Fruit fly (Drosophila melanogaster) whole organism, adult: Measurements from ENCODE around the gene RpL30.

ENCODE experiments used
- CG11617 ChIP-seq: fragments of 200-800 bp; sonication (Bioruptor generic); optimal IDR thresholded peaks from 2 replicates; lab custom pipeline; 2017; ENCODE audit warnings: mild to moderate bottlenecking, missing biosample characterization, missing genetic modification reagents, missing genetic modification characterization
- CG12768 ChIP-seq: fragments of 200-800 bp; sonication (Bioruptor generic); optimal IDR thresholded peaks from 2 replicates; lab custom pipeline; 2017; ENCODE audit warnings: missing biosample characterization, missing genetic modification characterization, mild to moderate bottlenecking, moderate library complexity, missing genetic modification reagents
- CG14711 ChIP-seq: fragments of 200-800 bp; sonication (Bioruptor generic); optimal IDR thresholded peaks from 2 replicates; lab custom pipeline; 2018; ENCODE audit warnings: missing biosample characterization, mild to moderate bottlenecking, missing genetic modification characterization, moderate library complexity
- CG1620 ChIP-seq: fragments of 200-800 bp; sonication (Bioruptor generic); optimal IDR thresholded peaks from 2 replicates; lab custom pipeline; 2016; ENCODE audit warnings: missing biosample characterization, missing genetic modification characterization
- CG33017 ChIP-seq: fragments of 200-800 bp; sonication (Bioruptor generic); optimal IDR thresholded peaks from 2 replicates; lab custom pipeline; 2018; ENCODE audit warnings: missing biosample characterization, mild to moderate bottlenecking, missing genetic modification characterization, moderate library complexity
- CG5204 ChIP-seq: fragments of 200-800 bp; sonication (Bioruptor generic); optimal IDR thresholded peaks from 2 replicates; lab custom pipeline; 2016; ENCODE audit warnings: missing biosample characterization, missing genetic modification characterization
- CG7045 ChIP-seq: fragments of 200-800 bp; sonication (Bioruptor generic); optimal IDR thresholded peaks from 2 replicates; lab custom pipeline; 2017; ENCODE audit warnings: missing biosample characterization, mild to moderate bottlenecking, missing genetic modification characterization
- CG7101 ChIP-seq: fragments of 200-800 bp; sonication (Bioruptor generic); optimal IDR thresholded peaks from 2 replicates; lab custom pipeline; 2018; ENCODE audit warnings: missing biosample characterization, mild to moderate bottlenecking, missing genetic modification characterization, moderate library complexity
- Clk ChIP-seq: fragments of 200-800 bp; sonication (Bioruptor generic); optimal IDR thresholded peaks from 2 replicates; lab custom pipeline; 2017; ENCODE audit warnings: missing biosample characterization, missing genetic modification characterization
- Crg-1 ChIP-seq: fragments of 200-800 bp; sonication (Bioruptor generic); optimal IDR thresholded peaks from 2 replicates; lab custom pipeline; 2016; ENCODE audit warnings: missing biosample characterization, missing genetic modification characterization
- Hr96 ChIP-seq: fragments of 200-800 bp; sonication (Bioruptor generic); optimal IDR thresholded peaks from 2 replicates; lab custom pipeline; 2016; ENCODE audit warnings: missing biosample characterization, missing genetic modification characterization
- Mnt ChIP-seq: fragments of 200-800 bp; sonication (Bioruptor generic); optimal IDR thresholded peaks from 2 replicates; lab custom pipeline; 2016; ENCODE audit warnings: missing biosample characterization, mild to moderate bottlenecking, missing genetic modification characterization
- bab1 ChIP-seq: fragments of 200-800 bp; sonication (Bioruptor generic); optimal IDR thresholded peaks from 3 replicates; lab custom pipeline; 2019; ENCODE audit warnings: missing biosample characterization, mild to moderate bottlenecking, missing genetic modification characterization, moderate library complexity
- cic ChIP-seq: fragments of 200-800 bp; sonication (Bioruptor generic); optimal IDR thresholded peaks from 2 replicates; lab custom pipeline; 2017; ENCODE audit warnings: missing biosample characterization, mild to moderate bottlenecking, missing genetic modification characterization, moderate library complexity
- cnc ChIP-seq, 2 experiments: fragments of >200 bp; optimal IDR thresholded peaks; 2 replicates each; lab custom pipeline; 2017
- kay ChIP-seq: fragments of 200-800 bp; sonication (Bioruptor generic); peaks from one replicate; lab custom pipeline; 2016; ENCODE audit warnings: missing biosample characterization, missing genetic modification characterization, borderline replicate concordance
- ovo ChIP-seq: fragments of 200-800 bp; sonication (Bioruptor generic); optimal IDR thresholded peaks from 2 replicates; lab custom pipeline; 2016; ENCODE audit warnings: missing biosample characterization, missing genetic modification characterization
- pad ChIP-seq: fragments of 200-800 bp; sonication (Bioruptor generic); optimal IDR thresholded peaks from 3 replicates; lab custom pipeline; 2017; ENCODE audit warnings: missing biosample characterization, missing genetic modification characterization, mild to moderate bottlenecking, moderate library complexity, missing genetic modification reagents
- tj ChIP-seq: fragments of 200-800 bp; sonication (Bioruptor generic); optimal IDR thresholded peaks from 3 replicates; lab custom pipeline; 2017; ENCODE audit warnings: missing biosample characterization, mild to moderate bottlenecking, missing genetic modification characterization, moderate library complexity
- toe ChIP-seq: fragments of 200-800 bp; sonication (Bioruptor generic); optimal IDR thresholded peaks from 2 replicates; lab custom pipeline; 2016; ENCODE audit warnings: missing biosample characterization, missing genetic modification characterization

The RpL30 gene

DNA sequence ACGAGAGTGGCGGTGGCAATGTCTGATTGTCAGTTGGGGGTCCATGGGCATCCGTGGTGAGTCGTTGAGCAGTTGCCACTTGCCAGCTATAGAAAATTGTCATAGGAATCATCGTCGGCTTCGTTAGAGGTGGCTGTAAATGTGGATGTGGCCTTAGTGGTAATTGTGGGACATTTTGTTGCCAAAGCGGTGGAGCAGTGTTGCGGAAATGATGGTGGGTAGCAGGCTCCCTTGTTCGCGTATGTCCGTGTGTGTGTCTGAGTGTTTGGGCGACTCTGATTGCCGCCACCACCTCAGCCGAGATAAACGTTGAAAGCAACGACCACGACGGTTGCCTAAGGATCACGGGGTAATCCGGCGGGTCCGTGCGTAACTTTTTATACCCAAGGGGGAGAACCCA, 8.0 kb upstream of the RpL30 start:
- TF ChIP-seq CG11617 (GFP tag; lab: Kevin White, UChicago) (no peak), Crg-1 (GFP tag; lab: Kevin White, UChicago) (no peak), CG33017 (tag; lab: Kevin White, UChicago) (no peak), CG12768 (GFP tag; lab: Kevin White, UChicago) (no peak), CG5204 (GFP tag; lab: Kevin White, UChicago) (no peak)

DNA sequence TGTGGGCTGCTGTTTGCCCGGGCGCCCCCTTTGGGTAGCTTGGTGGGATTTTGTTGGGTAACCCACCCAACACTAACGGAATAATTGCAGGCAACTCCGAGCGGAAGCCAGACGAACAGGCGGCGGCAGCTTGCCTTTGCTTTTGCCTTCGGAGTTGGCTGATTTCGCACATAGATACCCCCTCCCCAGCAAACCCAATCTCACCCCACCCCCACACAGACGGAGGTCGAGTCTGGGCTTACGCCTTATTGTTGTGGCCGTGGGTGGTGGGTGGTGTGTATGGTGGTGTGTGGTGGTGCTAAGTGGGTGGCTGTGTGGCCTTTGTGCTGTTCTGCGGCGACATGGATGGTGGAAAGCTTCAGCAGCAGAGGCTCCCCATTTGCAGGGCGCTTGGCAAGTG, 6.5 kb upstream of the RpL30 start:
- no peak for TF ChIP-seq CG33017 (tag; lab: Kevin White, UChicago)
- no peak for TF ChIP-seq CG5204 (GFP tag; lab: Kevin White, UChicago)
- TF ChIP-seq CG1620, result no peak
- no peak for TF ChIP-seq tj (GFP tag; lab: Kevin White, UChicago)
- no peak for TF ChIP-seq CG7101 (tag; lab: Kevin White, UChicago)
- TF ChIP-seq cnc (optimal IDR thresholded peaks at IDR 0.05; lab: Kevin White, UChicago), result no peak
- TF ChIP-seq cic, result no peak
- no peak for TF ChIP-seq CG11617 (GFP tag; lab: Kevin White, UChicago)
- no peak for TF ChIP-seq kay (GFP tag; lab: Kevin White, UChicago)
- TF ChIP-seq Hr96 (GFP tag; lab: Kevin White, UChicago), result no peak
- no peak for TF ChIP-seq ovo (GFP tag; lab: Kevin White, UChicago)
- no peak for TF ChIP-seq CG14711
- TF ChIP-seq CG7045, result no peak
- no peak for TF ChIP-seq Crg-1 (GFP tag; lab: Kevin White, UChicago)

DNA sequence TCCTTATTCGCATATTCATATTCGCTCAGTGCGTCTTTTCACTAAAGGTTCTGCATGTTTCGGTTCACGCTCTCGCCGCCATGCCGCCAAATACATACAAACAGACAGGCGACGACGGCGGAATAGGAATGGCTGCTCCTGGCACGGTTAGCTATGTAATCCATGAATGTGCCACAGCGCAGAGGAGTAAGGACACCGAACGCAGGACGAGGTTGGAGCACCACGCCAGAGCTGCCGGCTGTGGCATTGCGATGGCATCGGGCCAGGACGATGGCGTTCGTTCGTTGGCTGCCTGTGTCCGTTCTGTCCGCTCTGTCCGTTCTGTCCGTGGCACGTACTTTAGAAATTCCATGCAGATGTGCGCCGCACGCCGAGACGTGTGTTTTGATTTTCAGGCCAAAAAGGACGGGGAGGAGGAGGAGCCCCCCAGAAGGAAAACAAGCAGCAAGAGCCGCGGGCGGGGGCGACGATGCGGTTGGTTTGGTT, 5.8 kb upstream of the RpL30 start:
- TF ChIP-seq tj (GFP tag; lab: Kevin White, UChicago) (no peak), CG12768 (GFP tag; lab: Kevin White, UChicago) (no peak), CG33017 (tag; lab: Kevin White, UChicago) (no peak)

DNA sequence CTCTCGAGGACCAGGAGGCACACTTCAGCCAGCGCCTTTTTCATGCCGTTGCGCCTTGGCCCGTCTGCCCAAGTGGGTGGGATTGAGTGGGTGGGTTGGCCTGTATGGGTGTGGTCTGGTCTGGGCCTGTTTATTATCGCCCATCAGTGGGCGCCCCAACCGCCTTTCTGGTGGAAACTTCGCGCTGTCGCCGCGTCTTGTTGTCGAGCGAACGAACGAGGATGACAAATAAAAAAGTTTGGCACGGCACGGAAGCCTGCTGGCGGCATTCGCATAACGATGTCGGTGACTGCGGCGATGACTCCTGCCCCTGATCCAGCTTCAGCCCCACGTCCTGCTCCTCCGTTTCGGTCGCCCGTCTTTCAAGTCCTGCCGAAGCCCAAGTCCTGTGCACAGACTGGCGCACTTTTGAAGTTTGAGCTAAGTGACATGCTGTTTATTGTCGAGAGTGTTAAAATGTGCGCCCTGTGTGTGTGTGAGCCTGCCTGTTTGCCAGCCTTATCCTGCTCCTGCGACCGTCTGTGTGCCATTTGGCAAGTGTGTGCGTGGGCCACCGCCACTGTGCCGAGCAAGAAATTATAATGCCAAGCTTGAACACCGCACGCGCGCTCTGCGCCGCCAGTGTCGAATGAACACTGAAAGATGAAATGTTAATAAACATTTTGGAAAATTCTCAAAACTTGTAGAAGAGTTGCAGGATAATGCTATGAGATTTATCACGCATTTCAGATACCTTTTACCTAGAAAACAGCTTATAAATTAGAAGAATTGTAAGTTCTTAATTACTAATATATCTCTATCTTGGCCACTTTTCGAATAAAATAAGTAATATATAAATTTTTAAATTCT, 5.2 kb upstream of the RpL30 start:
- TF ChIP-seq CG12768 (GFP tag; lab: Kevin White, UChicago), result peak; percentile 68
- no peak for TF ChIP-seq cnc (optimal IDR thresholded peaks at IDR 0.05; lab: Kevin White, UChicago)
- no peak for TF ChIP-seq kay (GFP tag; lab: Kevin White, UChicago)
- TF ChIP-seq bab1, result no peak
- peak; percentile 28 for TF ChIP-seq CG7101 (tag; lab: Kevin White, UChicago)
- peak; percentile 56 for TF ChIP-seq CG33017 (tag; lab: Kevin White, UChicago)
- TF ChIP-seq CG14711, result no peak
- TF ChIP-seq Mnt, result no peak
- no peak for TF ChIP-seq cic
- TF ChIP-seq CG5204 (GFP tag; lab: Kevin White, UChicago), result peak; percentile 67
- peak; percentile 30 for TF ChIP-seq CG11617 (GFP tag; lab: Kevin White, UChicago)
- peak; percentile 36 for TF ChIP-seq Clk (GFP tag; lab: Kevin White, UChicago)
- no peak for TF ChIP-seq ovo (GFP tag; lab: Kevin White, UChicago)
- no peak for TF ChIP-seq CG1620
- peak; percentile 64 for TF ChIP-seq CG7045
- TF ChIP-seq tj (GFP tag; lab: Kevin White, UChicago), result no peak
- peak; percentile 41 for TF ChIP-seq toe (GFP tag; lab: Kevin White, UChicago)
- TF ChIP-seq Crg-1 (GFP tag; lab: Kevin White, UChicago), result no peak
- no peak for TF ChIP-seq pad (GFP tag; lab: Kevin White, UChicago)
- TF ChIP-seq Hr96 (GFP tag; lab: Kevin White, UChicago), result no peak

DNA sequence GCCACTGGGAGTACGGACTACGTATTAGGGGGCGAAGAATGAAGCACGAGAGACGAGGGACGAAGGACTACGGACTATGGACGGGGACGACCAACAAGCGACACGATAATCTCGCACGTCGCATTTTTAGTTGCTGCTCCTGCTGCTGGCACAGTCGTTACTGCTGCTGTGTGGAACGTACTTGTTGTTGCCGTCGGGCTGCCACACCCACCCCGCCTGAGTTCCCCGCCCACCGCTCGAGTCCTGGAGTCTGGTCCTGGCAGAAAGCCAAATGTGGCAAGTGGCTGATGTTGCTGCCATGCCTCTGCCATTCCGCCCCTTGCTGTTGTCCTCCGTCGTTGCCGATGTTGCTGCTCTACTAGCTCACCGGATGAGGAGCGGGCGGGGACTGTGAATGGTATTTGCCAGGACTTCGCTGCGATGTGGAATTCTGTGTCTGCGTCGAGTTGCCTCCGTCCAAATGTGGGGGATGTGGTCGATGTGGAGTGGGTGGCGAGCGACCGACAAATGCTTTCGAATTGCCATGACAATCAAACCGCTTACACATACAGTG, 3.7 kb upstream of the RpL30 start:
- TF ChIP-seq kay (GFP tag; lab: Kevin White, UChicago) (no peak), bab1 (no peak), Mnt (no peak), Clk (GFP tag; lab: Kevin White, UChicago) (no peak), toe (GFP tag; lab: Kevin White, UChicago) (no peak), CG1620 (no peak), Hr96 (GFP tag; lab: Kevin White, UChicago) (no peak), cnc (optimal IDR thresholded peaks at IDR 0.05; lab: Kevin White, UChicago) (no peak), tj (GFP tag; lab: Kevin White, UChicago) (no peak), CG14711 (no peak), pad (GFP tag; lab: Kevin White, UChicago) (no peak), CG7101 (tag; lab: Kevin White, UChicago) (no peak), CG5204 (GFP tag; lab: Kevin White, UChicago) (no peak), cic (no peak), CG33017 (tag; lab: Kevin White, UChicago) (no peak), Crg-1 (GFP tag; lab: Kevin White, UChicago) (no peak)
